Fruit fly (Drosophila melanogaster): ENCODE data around the gene CG3009.

Gene CG3009

dm6 chrX:4699775-4700174, 33.3 kb upstream of the CG3009 start:
- peak; percentile 5 for TF ChIP-seq CG15710 (tag; optimal IDR thresholded peaks at IDR 0.05)
- TF ChIP-seq CG34367 (tag; optimal IDR thresholded peaks at IDR 0.05): no peak

DNA sequence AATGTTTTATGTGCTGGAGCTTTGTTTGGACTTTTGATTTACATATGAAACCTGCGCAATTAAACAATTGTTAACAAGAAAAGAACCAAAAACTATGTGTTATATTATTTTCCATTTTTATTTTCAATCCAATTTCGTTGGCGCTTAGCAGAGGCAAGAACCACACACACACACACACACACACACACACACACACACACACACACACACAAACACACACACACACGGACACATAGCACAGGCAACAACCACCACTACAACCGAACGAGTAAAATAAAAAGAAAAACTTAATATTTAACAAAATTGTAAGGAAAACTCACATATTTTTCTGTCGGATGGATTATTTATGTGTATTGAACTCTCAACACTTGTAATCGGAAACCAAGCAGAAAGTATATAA, 32.9 kb upstream of the CG3009 start:
- TF ChIP-seq CG15710 (tag; optimal IDR thresholded peaks at IDR 0.05) (no peak), CG32121 (GFP tag; IDR thresholded peaks at IDR 0.05) (no peak), CG34367 (tag; optimal IDR thresholded peaks at IDR 0.05) (no peak), Ets98B (GFP tag; IDR thresholded peaks at IDR 0.05) (no peak), Pif1B (GFP tag; optimal IDR thresholded peaks at IDR 0.05) (no peak), rn (GFP tag; IDR thresholded peaks at IDR 0.05) (no peak), CG17806 (tag; optimal IDR thresholded peaks at IDR 0.05) (no peak), fd96Ca (GFP tag; IDR thresholded peaks at IDR 0.05) (no peak), EcR (GFP tag; optimal IDR thresholded peaks at IDR 0.05) (no peak), Snoo (tag; optimal IDR thresholded peaks at IDR 0.05) (no peak), CG13204 (GFP tag; optimal IDR thresholded peaks at IDR 0.05) (no peak), CG14655 (GFP tag; optimal IDR thresholded peaks at IDR 0.05) (no peak), CG8301 (tag; optimal IDR thresholded peaks at IDR 0.05) (no peak), D1 (tag; optimal IDR thresholded peaks at IDR 0.05) (no peak), CG10348 (GFP tag; IDR thresholded peaks at IDR 0.05) (no peak), CG8159 (tag; optimal IDR thresholded peaks at IDR 0.05) (no peak), CG4496 (GFP tag; IDR thresholded peaks at IDR 0.05) (no peak)

- no peak for TF ChIP-seq Snoo (tag; optimal IDR thresholded peaks at IDR 0.05)
- no peak for TF ChIP-seq CG8159 (tag; optimal IDR thresholded peaks at IDR 0.05)
- no peak for TF ChIP-seq CG8301 (tag; optimal IDR thresholded peaks at IDR 0.05)
- TF ChIP-seq Ets98B (GFP tag; IDR thresholded peaks at IDR 0.05): no peak
- TF ChIP-seq Pif1A (GFP tag; optimal IDR thresholded peaks at IDR 0.05): no peak
- TF ChIP-seq CG4496 (GFP tag; IDR thresholded peaks at IDR 0.05): no peak
- no peak for TF ChIP-seq gl (tag; optimal IDR thresholded peaks at IDR 0.05)
- TF ChIP-seq D1 (tag; optimal IDR thresholded peaks at IDR 0.05): no peak
- no peak for TF ChIP-seq EcR (GFP tag; optimal IDR thresholded peaks at IDR 0.05)
- TF ChIP-seq fd96Ca (GFP tag; IDR thresholded peaks at IDR 0.05): no peak
- no peak for TF ChIP-seq CG32121 (GFP tag; IDR thresholded peaks at IDR 0.05)
Measured at dm6 chrX:4694104-4694503, 27.6 kb upstream of the CG3009 start.

dm6 chrX:4692963-4693362, 26.5 kb upstream of the CG3009 start:
- no peak for TF ChIP-seq Ets98B (GFP tag; IDR thresholded peaks at IDR 0.05)
- TF ChIP-seq CG12605 (GFP tag; IDR thresholded peaks at IDR 0.05): no peak
- no peak for TF ChIP-seq CG17806 (tag; optimal IDR thresholded peaks at IDR 0.05)
- TF ChIP-seq CG4496 (GFP tag; IDR thresholded peaks at IDR 0.05): no peak

DNA sequence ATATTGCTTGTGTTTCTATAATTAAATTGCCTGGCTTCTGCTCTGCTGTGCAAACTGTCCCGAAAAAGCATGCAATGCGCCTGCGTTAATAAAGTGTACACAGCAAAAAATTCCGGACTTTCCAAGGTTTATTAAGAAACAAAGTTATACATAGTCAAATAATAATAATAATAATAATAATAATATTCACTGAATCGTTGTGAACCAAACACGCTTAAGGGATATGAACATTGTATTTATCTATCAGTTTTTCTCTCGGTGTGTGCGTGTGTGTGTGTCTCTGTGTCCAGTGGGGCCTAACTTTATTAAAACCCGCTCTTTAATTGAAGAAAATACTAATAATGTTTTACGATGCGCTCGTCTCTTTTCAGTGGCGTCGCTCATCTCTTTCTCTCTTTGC, 24.7 kb upstream of the CG3009 start:
- TF ChIP-seq fd96Ca (GFP tag; IDR thresholded peaks at IDR 0.05): no peak
- peak; percentile 32 for TF ChIP-seq CG34367 (tag; optimal IDR thresholded peaks at IDR 0.05)
- no peak for TF ChIP-seq CG10348 (GFP tag; IDR thresholded peaks at IDR 0.05)
- TF ChIP-seq CG8159 (tag; optimal IDR thresholded peaks at IDR 0.05): peak; percentile 56
- TF ChIP-seq Ets98B (GFP tag; IDR thresholded peaks at IDR 0.05): 0 out of 2 replicates have a peak, but pooled peaks have one; percentile 13
- TF ChIP-seq gl (tag; optimal IDR thresholded peaks at IDR 0.05): no peak
- TF ChIP-seq EcR (GFP tag; optimal IDR thresholded peaks at IDR 0.05): no peak
- TF ChIP-seq CG15710 (tag; optimal IDR thresholded peaks at IDR 0.05): peak; percentile 48
- TF ChIP-seq Snoo (tag; optimal IDR thresholded peaks at IDR 0.05): no peak
- no peak for TF ChIP-seq rn (GFP tag; IDR thresholded peaks at IDR 0.05)
- no peak for TF ChIP-seq CG32121 (GFP tag; IDR thresholded peaks at IDR 0.05)
- no peak for TF ChIP-seq CG13204 (GFP tag; optimal IDR thresholded peaks at IDR 0.05)
- peak; percentile 37 for TF ChIP-seq CG8301 (tag; optimal IDR thresholded peaks at IDR 0.05)
- peak; percentile 45 for TF ChIP-seq CG9948 (tag; optimal IDR thresholded peaks at IDR 0.05)
- TF ChIP-seq D1 (tag; optimal IDR thresholded peaks at IDR 0.05): no peak
- TF ChIP-seq CG14655 (GFP tag; optimal IDR thresholded peaks at IDR 0.05): peak; percentile 53
- TF ChIP-seq Pif1A (GFP tag; optimal IDR thresholded peaks at IDR 0.05): no peak
- peak; percentile 46; the same call in 2 of the 3 replicates for TF ChIP-seq CG4496 (GFP tag; IDR thresholded peaks at IDR 0.05)
- TF ChIP-seq CG17806 (tag; optimal IDR thresholded peaks at IDR 0.05): peak; percentile 44
- peak; percentile 46; the same call in 1 of the 2 replicates for TF ChIP-seq CG12605 (GFP tag; IDR thresholded peaks at IDR 0.05)
- TF ChIP-seq Pif1B (GFP tag; optimal IDR thresholded peaks at IDR 0.05): no peak

DNA sequence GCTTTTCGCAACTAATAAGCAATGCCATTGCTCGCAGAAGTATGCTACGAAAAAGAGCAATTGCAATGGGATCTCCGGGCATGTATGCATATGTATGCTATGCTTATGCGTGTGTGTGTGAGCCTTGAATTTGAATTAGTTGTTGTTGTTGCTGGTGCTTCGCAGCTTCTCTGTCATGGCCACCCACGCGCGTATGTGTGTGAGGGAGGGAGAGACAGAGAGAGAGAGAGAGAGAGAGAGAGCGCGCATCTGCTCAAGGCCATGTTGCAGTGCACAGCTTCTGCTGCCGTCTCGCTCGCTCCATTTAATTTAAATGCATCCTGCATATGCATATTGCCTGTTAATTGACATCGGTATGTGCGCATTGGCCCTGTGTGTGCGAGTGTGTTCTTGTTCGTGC, 24.3 kb upstream of the CG3009 start:
- TF ChIP-seq Pif1A (GFP tag; optimal IDR thresholded peaks at IDR 0.05) (no peak), D1 (tag; optimal IDR thresholded peaks at IDR 0.05) (no peak), Pif1B (GFP tag; optimal IDR thresholded peaks at IDR 0.05) (no peak), CG32121 (GFP tag; IDR thresholded peaks at IDR 0.05) (no peak), fd96Ca (GFP tag; IDR thresholded peaks at IDR 0.05) (no peak), CG10348 (GFP tag; IDR thresholded peaks at IDR 0.05) (no peak), CG14655 (GFP tag; optimal IDR thresholded peaks at IDR 0.05) (no peak), CG12605 (GFP tag; IDR thresholded peaks at IDR 0.05) (no peak), gl (tag; optimal IDR thresholded peaks at IDR 0.05) (no peak), CG34367 (tag; optimal IDR thresholded peaks at IDR 0.05) (no peak), CG17806 (tag; optimal IDR thresholded peaks at IDR 0.05) (no peak), CG4496 (GFP tag; IDR thresholded peaks at IDR 0.05) (no peak), EcR (GFP tag; optimal IDR thresholded peaks at IDR 0.05) (no peak)

Measured in whole organism, pupa.